Fruit fly (Drosophila melanogaster) whole organism, embryonic: Measurements from ENCODE around the gene CG32344.
A peak's percentile ranks its signal among the peaks of the same experiment; 100 is the strongest.

Experiments used
- Abd-B ChIP-seq: fragments of 200-800 bp; sonication (Bioruptor generic); optimal IDR thresholded peaks from 2 replicates; lab custom pipeline; 2018; ENCODE audit warnings: missing biosample characterization, mild to moderate bottlenecking, missing genetic modification characterization, moderate library complexity
- CG10147 ChIP-seq: fragments of 200-800 bp; sonication (Bioruptor generic); optimal IDR thresholded peaks from 2 replicates; lab custom pipeline; 2019; ENCODE audit warnings: missing biosample characterization, mild to moderate bottlenecking, missing genetic modification characterization, moderate library complexity
- CG10267 ChIP-seq: fragments of 200-800 bp; sonication (Bioruptor generic); optimal IDR thresholded peaks from 2 replicates; lab custom pipeline; 2018; ENCODE audit warnings: missing biosample characterization, mild to moderate bottlenecking, missing genetic modification characterization, moderate library complexity
- CG11247 ChIP-seq: fragments of 200-800 bp; sonication (Bioruptor generic); IDR thresholded peaks from 2 replicates; pipeline ENCODE4 v1.3.6; 2022; ENCODE audit warnings: missing biosample characterization, missing genetic modification characterization
- CG12071 ChIP-seq: fragments of 200-800 bp; sonication (Bioruptor generic); optimal IDR thresholded peaks from 3 replicates; lab custom pipeline; 2018; ENCODE audit warnings: missing biosample characterization, mild to moderate bottlenecking, missing genetic modification characterization
- CG12769 ChIP-seq: fragments of 200-800 bp; sonication (Bioruptor generic); optimal IDR thresholded peaks from 2 replicates; lab custom pipeline; 2019; ENCODE audit warnings: missing biosample characterization, mild to moderate bottlenecking, missing genetic modification characterization, moderate library complexity
- CG13624 ChIP-seq: fragments of 200-800 bp; sonication (Bioruptor generic); optimal IDR thresholded peaks from 2 replicates; lab custom pipeline; 2016; ENCODE audit warnings: missing biosample characterization, missing genetic modification characterization
- CG1603 ChIP-seq: fragments of 200-800 bp; sonication (Bioruptor generic); optimal IDR thresholded peaks from 2 replicates; lab custom pipeline; 2019; ENCODE audit warnings: missing biosample characterization, mild to moderate bottlenecking, missing genetic modification characterization, moderate library complexity
- CG17829 ChIP-seq: fragments of 200-800 bp; optimal IDR thresholded peaks from 2 replicates; lab custom pipeline; 2019; ENCODE audit warnings: missing biosample characterization, mild to moderate bottlenecking, missing genetic modification characterization, moderate library complexity
- CG3726 ChIP-seq: fragments of 200-800 bp; sonication (Bioruptor generic); IDR thresholded peaks from 3 replicates; pipeline ENCODE4, ENCODE4 v1.3.6; 2022; ENCODE audit warnings: missing biosample characterization, missing genetic modification characterization
- CG4424 ChIP-seq: fragments of 200-800 bp; sonication (Bioruptor generic); optimal IDR thresholded peaks from 3 replicates; lab custom pipeline; 2016; ENCODE audit warnings: missing biosample characterization, missing genetic modification characterization
- CG4617 ChIP-seq: fragments of 200-800 bp; sonication (Bioruptor generic); optimal IDR thresholded peaks from 3 replicates; lab custom pipeline; 2016; ENCODE audit warnings: missing biosample characterization, missing genetic modification characterization, borderline replicate concordance
- CG6175 ChIP-seq: fragments of 200-800 bp; sonication (Bioruptor generic); IDR thresholded peaks from 3 replicates; pipeline ENCODE4 v1.3.6; 2022; ENCODE audit warnings: missing biosample characterization, missing genetic modification characterization
- CG6654 ChIP-seq: fragments of 200-800 bp; sonication (Bioruptor generic); optimal IDR thresholded peaks from 2 replicates; lab custom pipeline; 2017; ENCODE audit warnings: missing biosample characterization, mild to moderate bottlenecking, missing genetic modification characterization
- CG6791 ChIP-seq: fragments of 200-800 bp; sonication (Bioruptor generic); IDR thresholded peaks from 3 replicates; pipeline ENCODE4 v1.3.6; 2022; ENCODE audit warnings: missing biosample characterization, missing genetic modification characterization; ENCODE audit not compliant: partially characterized antibody
- CG8388 ChIP-seq: fragments of 200-800 bp; sonication (Bioruptor generic); optimal IDR thresholded peaks from 2 replicates; lab custom pipeline; 2019; ENCODE audit warnings: missing biosample characterization, mild to moderate bottlenecking, missing genetic modification characterization, moderate library complexity
- CG8478 ChIP-seq: fragments of >200 bp; optimal IDR thresholded peaks from 2 replicates; lab custom pipeline; 2018
- CG8924 ChIP-seq: fragments of 200-800 bp; optimal IDR thresholded peaks from 3 replicates; lab custom pipeline; 2019; ENCODE audit warnings: missing biosample characterization, mild to moderate bottlenecking, missing genetic modification characterization, moderate library complexity
- CG9609 ChIP-seq: fragments of 200-800 bp; sonication (Bioruptor generic); optimal IDR thresholded peaks from 3 replicates; lab custom pipeline; 2016; ENCODE audit warnings: missing biosample characterization, missing genetic modification characterization
- CHES-1-like ChIP-seq: fragments of 200-800 bp; sonication (Bioruptor generic); optimal IDR thresholded peaks from 2 replicates; lab custom pipeline; 2016; ENCODE audit warnings: missing biosample characterization, missing genetic modification characterization
- CkIIα-i1 ChIP-seq: fragments of 200-800 bp; sonication (Bioruptor generic); IDR thresholded peaks from 2 replicates; pipeline ENCODE4 v1.3.6; 2022; ENCODE audit warnings: missing biosample characterization, missing genetic modification characterization
- D19A ChIP-seq: fragments of 200-800 bp; optimal IDR thresholded peaks from 3 replicates; lab custom pipeline; 2019; ENCODE audit warnings: missing biosample characterization, mild to moderate bottlenecking, missing genetic modification characterization, moderate library complexity
- E2f2 ChIP-seq: fragments of 200-800 bp; sonication (Bioruptor generic); IDR thresholded peaks from 2 replicates; pipeline ENCODE4 v1.3.6; 2022; ENCODE audit warnings: missing biosample characterization, missing genetic modification characterization
- Gug ChIP-seq: fragments of 200-800 bp; sonication (Bioruptor generic); IDR thresholded peaks from 4 replicates; pipeline ENCODE4 v1.3.6; 2022; ENCODE audit warnings: missing biosample characterization, missing genetic modification characterization
- H2.0 ChIP-seq: fragments of 200-800 bp; sonication (Bioruptor generic); IDR thresholded peaks from 2 replicates; pipeline ENCODE4 v1.3.6; 2022; ENCODE audit warnings: missing biosample characterization, missing genetic modification characterization
- HmgZ ChIP-seq: fragments of 200-800 bp; sonication (Bioruptor generic); optimal IDR thresholded peaks from 2 replicates; lab custom pipeline; 2018; ENCODE audit warnings: missing biosample characterization, mild to moderate bottlenecking, missing genetic modification characterization
- MBD-R2 ChIP-seq: fragments of 200-800 bp; sonication (Bioruptor generic); IDR thresholded peaks from 2 replicates; pipeline ENCODE4 v1.3.6; 2022; ENCODE audit warnings: missing biosample characterization, missing genetic modification characterization
- NC2α ChIP-seq: fragments of 200-800 bp; sonication (Bioruptor generic); optimal IDR thresholded peaks from 2 replicates; lab custom pipeline; 2016; ENCODE audit warnings: missing biosample characterization, missing genetic modification characterization
- Nf-YB ChIP-seq: fragments of 200-800 bp; sonication (Bioruptor generic); optimal IDR thresholded peaks from 3 replicates; lab custom pipeline; 2019; ENCODE audit warnings: missing biosample characterization, mild to moderate bottlenecking, missing genetic modification characterization, moderate library complexity
- Ptx1 ChIP-seq: fragments of 200-800 bp; sonication (Bioruptor generic); IDR thresholded peaks from 2 replicates; pipeline ENCODE4 v1.3.6; 2022; ENCODE audit warnings: missing biosample characterization, missing genetic modification characterization
- Sry-β ChIP-seq: fragments of 200-800 bp; sonication (Bioruptor generic); optimal IDR thresholded peaks from 2 replicates; lab custom pipeline; 2018; ENCODE audit warnings: missing biosample characterization, mild to moderate bottlenecking, missing genetic modification characterization, moderate library complexity
- Xrp1 ChIP-seq: fragments of 200-800 bp; sonication (Bioruptor generic); IDR thresholded peaks from 2 replicates; pipeline ENCODE4 v1.3.6; 2022; ENCODE audit warnings: missing biosample characterization, missing genetic modification characterization
- amos ChIP-seq: fragments of 200-800 bp; sonication (Bioruptor generic); IDR thresholded peaks from 2 replicates; pipeline ENCODE4 v1.3.6; 2022; ENCODE audit warnings: missing biosample characterization, missing genetic modification characterization; ENCODE audit not compliant: partially characterized antibody
- danr ChIP-seq: fragments of 200-800 bp; sonication (Bioruptor generic); IDR thresholded peaks from 2 replicates; pipeline ENCODE4 v1.3.6; 2022; ENCODE audit warnings: missing biosample characterization, missing genetic modification characterization
- dmrt99B ChIP-seq: fragments of 200-800 bp; sonication (Bioruptor generic); optimal IDR thresholded peaks from 2 replicates; lab custom pipeline; 2018; ENCODE audit warnings: missing biosample characterization, mild to moderate bottlenecking, missing genetic modification characterization, moderate library complexity
- esg ChIP-seq: fragments of 200-800 bp; sonication (Bioruptor generic); conservative IDR thresholded peaks from 2 replicates; pipeline ENCODE4 v1.3.6; 2022; ENCODE audit warnings: missing biosample characterization, missing genetic modification characterization
- fd3F ChIP-seq: fragments of 200-800 bp; sonication (Bioruptor generic); optimal IDR thresholded peaks from 2 replicates; lab custom pipeline; 2018; ENCODE audit warnings: missing biosample characterization, mild to moderate bottlenecking, missing genetic modification characterization, moderate library complexity
- fd64A ChIP-seq: fragments of 200-800 bp; sonication (Bioruptor generic); optimal IDR thresholded peaks from 3 replicates; lab custom pipeline; 2018; ENCODE audit warnings: missing biosample characterization, mild to moderate bottlenecking, missing genetic modification characterization
- gcm ChIP-seq: fragments of 200-800 bp; sonication (Bioruptor generic); optimal IDR thresholded peaks from 2 replicates; lab custom pipeline; 2019; ENCODE audit warnings: missing biosample characterization, mild to moderate bottlenecking, missing genetic modification characterization, moderate library complexity
- inv ChIP-seq: fragments of 200-800 bp; sonication (Bioruptor generic); IDR thresholded peaks from 2 replicates; pipeline ENCODE4 v1.3.6; 2022; ENCODE audit warnings: missing biosample characterization, missing genetic modification characterization; ENCODE audit not compliant: partially characterized antibody
- kni ChIP-seq: fragments of 200-800 bp; sonication (Bioruptor generic); optimal IDR thresholded peaks from 3 replicates; lab custom pipeline; 2017; ENCODE audit warnings: mild to moderate bottlenecking, missing biosample characterization, missing genetic modification reagents, missing genetic modification characterization
- mld ChIP-seq: fragments of 200-800 bp; sonication (Bioruptor generic); IDR thresholded peaks from 3 replicates; pipeline ENCODE4 v1.3.6; 2022; ENCODE audit warnings: missing biosample characterization, missing genetic modification characterization; ENCODE audit not compliant: partially characterized antibody
- nerfin-2 ChIP-seq: fragments of 200-800 bp; sonication (Bioruptor generic); IDR thresholded peaks from 2 replicates; pipeline ENCODE4 v1.3.6; 2022; ENCODE audit warnings: missing biosample characterization, missing genetic modification characterization; ENCODE audit not compliant: partially characterized antibody
- nmo ChIP-seq: fragments of 200-800 bp; sonication (Bioruptor generic); optimal IDR thresholded peaks from 2 replicates; lab custom pipeline; 2018; ENCODE audit warnings: missing biosample characterization, mild to moderate bottlenecking, missing genetic modification characterization, moderate library complexity
- otp ChIP-seq: fragments of 200-800 bp; sonication (Bioruptor generic); IDR thresholded peaks from 3 replicates; pipeline ENCODE4, ENCODE4 v1.3.6; 2022; ENCODE audit warnings: missing biosample characterization, missing genetic modification characterization
- schlank ChIP-seq: fragments of 200-800 bp; sonication (Bioruptor generic); optimal IDR thresholded peaks from 2 replicates; lab custom pipeline; 2018; ENCODE audit warnings: missing biosample characterization, mild to moderate bottlenecking, missing genetic modification characterization
- toy ChIP-seq: fragments of 200-800 bp; sonication (Bioruptor generic); IDR thresholded peaks from 2 replicates; pipeline ENCODE4 v1.3.6; 2022; ENCODE audit warnings: missing biosample characterization, missing genetic modification characterization
- vfl ChIP-seq: fragments of 200-800 bp; sonication (Bioruptor generic); optimal IDR thresholded peaks from 2 replicates; lab custom pipeline; 2016; ENCODE audit warnings: missing biosample characterization, missing genetic modification characterization

The CG32344 gene

dm6 chr3L:331842-332802, 7.6 kb upstream of the CG32344 start, which contains the start of gene mthl9 (continued):
- TF ChIP-seq CG6654 (GFP tag; lab: Kevin White, UChicago) = no peak
- TF ChIP-seq fd64A (GFP tag; lab: Kevin White, UChicago) = no peak
- 0 out of 3 replicates have a peak, but pooled peaks have one; percentile 26 for TF ChIP-seq CG6175 (GFP tag; lab: Robert Waterston, UW)
- no peak for TF ChIP-seq CG13624
- no peak for TF ChIP-seq vfl (GFP tag; lab: Kevin White, UChicago)
- no peak for TF ChIP-seq otp
- TF ChIP-seq CG4424 (GFP tag; lab: Kevin White, UChicago) = no peak
- TF ChIP-seq CG12769 = peak; percentile 94
- no peak for TF ChIP-seq Sry-β
- TF ChIP-seq H2.0 (GFP tag; lab: Robert Waterston, UW) = no peak
- no peak for TF ChIP-seq CG12071 (GFP tag; lab: Kevin White, UChicago)
- TF ChIP-seq danr (GFP tag; lab: Robert Waterston, UW) = no peak
- no peak for TF ChIP-seq CG17829 (tag; lab: Kevin White, UChicago)
- TF ChIP-seq kni = peak; percentile 16
- no peak for TF ChIP-seq CG8388 (GFP tag; lab: Kevin White, UChicago)
- no peak for TF ChIP-seq Nf-YB
- no peak for TF ChIP-seq CG6791 (GFP tag; lab: Robert Waterston, UW)
- no peak for TF ChIP-seq CG9609
- TF ChIP-seq esg = no peak
- no peak for TF ChIP-seq D19A (tag; lab: Kevin White, UChicago)
- no peak for TF ChIP-seq nmo
- no peak for TF ChIP-seq CkIIα-i1
- no peak for TF ChIP-seq gcm
- peak; percentile 10; the same call in 1 of the 2 replicates for TF ChIP-seq amos (GFP tag; lab: Robert Waterston, UW)
- TF ChIP-seq toy (GFP tag; lab: Robert Waterston, UW) = no peak
- no peak for TF ChIP-seq Ptx1 (GFP tag; lab: Robert Waterston, UW)
- no peak for TF ChIP-seq nerfin-2 (GFP tag; lab: Robert Waterston, UW)
- TF ChIP-seq Abd-B (GFP tag; lab: Kevin White, UChicago) = no peak
- TF ChIP-seq MBD-R2 (GFP tag; lab: Robert Waterston, UW) = peak; percentile 7; the same call in 1 of the 2 replicates
- peak; percentile 10 for TF ChIP-seq CG8924
- TF ChIP-seq CG10267 (tag; lab: Kevin White, UChicago) = no peak
- TF ChIP-seq fd3F = no peak
- TF ChIP-seq CG4617 (GFP tag; lab: Kevin White, UChicago) = no peak
- TF ChIP-seq Xrp1 (GFP tag; lab: Robert Waterston, UW) = no peak
- TF ChIP-seq CG11247 (GFP tag; lab: Robert Waterston, UW) = no peak
- no peak for TF ChIP-seq inv (GFP tag; lab: Robert Waterston, UW)
- TF ChIP-seq CG8478 = no peak
- no peak for TF ChIP-seq NC2α (GFP tag; lab: Kevin White, UChicago)
- no peak for TF ChIP-seq CG3726
- TF ChIP-seq CG1603 (tag; lab: Kevin White, UChicago) = no peak
- no peak for TF ChIP-seq dmrt99B (tag; lab: Kevin White, UChicago)
- TF ChIP-seq schlank (tag; lab: Kevin White, UChicago) = no peak
- peak; percentile 27 for TF ChIP-seq CG10147 (GFP tag; lab: Kevin White, UChicago)
- TF ChIP-seq HmgZ = peak; percentile 39
- no peak; the same call in 3 of the 4 replicates for TF ChIP-seq Gug (GFP tag; lab: Robert Waterston, UW)
- no peak for TF ChIP-seq CHES-1-like (GFP tag; lab: Kevin White, UChicago)
- TF ChIP-seq mld = no peak
- TF ChIP-seq E2f2 (GFP tag; lab: Robert Waterston, UW) = peak; percentile 40; the same call in 1 of the 2 replicates
